Worm (Caenorhabditis elegans) whole organism, L2 larva: ENCODE data around the gene Y48B6A.5.

Experiments
- C34F6.9 ChIP-seq: fragments of 150-350 bp; optimal IDR thresholded peaks from 2 replicates; lab custom pipeline; 2014; ENCODE audit warnings: missing biosample characterization, missing genetic modification characterization
- F13H6.1 ChIP-seq: sonication (generic microtip); optimal IDR thresholded peaks from 2 replicates; lab custom pipeline; 2016; ENCODE audit warnings: missing genetic modification characterization, missing compliant biosample characterization
- R02D3.7 ChIP-seq: fragments of 150-350 bp; optimal IDR thresholded peaks from 2 replicates; lab custom pipeline; 2014; ENCODE audit warnings: missing biosample characterization, missing genetic modification characterization
- Y55F3AM.14 ChIP-seq: fragments of 200-800 bp; sonication (Bioruptor generic); optimal IDR thresholded peaks from 2 replicates; lab custom pipeline; 2018; ENCODE audit warnings: mild to moderate bottlenecking, missing genetic modification characterization, missing compliant biosample characterization
- ZK546.5 ChIP-seq: sonication (generic microtip); optimal IDR thresholded peaks from 2 replicates; lab custom pipeline; 2017; ENCODE audit warnings: missing biosample characterization, missing genetic modification characterization
- alr-1 ChIP-seq: fragments of 150-350 bp; optimal IDR thresholded peaks from 2 replicates; lab custom pipeline; 2014; ENCODE audit warnings: missing biosample characterization, missing genetic modification characterization
- aly-2 ChIP-seq: fragments of 150-350 bp; optimal IDR thresholded peaks from 2 replicates; lab custom pipeline; 2014; ENCODE audit warnings: missing biosample characterization, missing genetic modification characterization
- ama-1 ChIP-seq: fragments of 150-350 bp; optimal IDR thresholded peaks from 2 replicates; lab custom pipeline; 2018; ENCODE audit warnings: inconsistent platforms
- blmp-1 ChIP-seq: sonication (generic microtip); optimal IDR thresholded peaks from 2 replicates; lab custom pipeline; 2017; ENCODE audit warnings: missing genetic modification characterization, mild to moderate bottlenecking, missing compliant biosample characterization, antibody characterized with exemption, moderate library complexity; ENCODE audit not compliant: insufficient read depth
- ceh-16 ChIP-seq: fragments of 150-350 bp; optimal IDR thresholded peaks from 2 replicates; lab custom pipeline; 2014; ENCODE audit warnings: missing biosample characterization, missing genetic modification characterization
- ceh-82 ChIP-seq: fragments of 150-350 bp; optimal IDR thresholded peaks from 2 replicates; lab custom pipeline; 2014; ENCODE audit warnings: missing biosample characterization, missing genetic modification characterization
- crh-2 ChIP-seq: sonication (generic microtip); optimal IDR thresholded peaks from 2 replicates; lab custom pipeline; 2017; ENCODE audit warnings: missing biosample characterization, missing genetic modification characterization
- dmd-4 ChIP-seq: sonication (generic microtip); optimal IDR thresholded peaks from 2 replicates; lab custom pipeline; 2017; ENCODE audit warnings: missing biosample characterization, missing genetic modification characterization
- egl-27 ChIP-seq: sonication (generic microtip); optimal IDR thresholded peaks from 3 replicates; lab custom pipeline; 2017; ENCODE audit warnings: missing biosample characterization, missing genetic modification reagents, missing genetic modification characterization
- elt-1 ChIP-seq: fragments of 150-350 bp; optimal IDR thresholded peaks from 2 replicates; lab custom pipeline; 2014; ENCODE audit warnings: missing biosample characterization, missing genetic modification characterization
- elt-3 ChIP-seq: sonication (generic microtip); optimal IDR thresholded peaks from 2 replicates; lab custom pipeline; 2017; ENCODE audit warnings: missing biosample characterization, missing genetic modification characterization
- fos-1 ChIP-seq: fragments of 150-350 bp; optimal IDR thresholded peaks from 2 replicates; lab custom pipeline; 2014; ENCODE audit warnings: missing biosample characterization, missing genetic modification characterization
- gmeb-1 ChIP-seq: fragments of 150-350 bp; optimal IDR thresholded peaks from 2 replicates; lab custom pipeline; 2014; ENCODE audit warnings: missing biosample characterization, missing genetic modification characterization
- lin-11 ChIP-seq: fragments of 150-350 bp; sonication (generic microtip); optimal IDR thresholded peaks from 2 replicates; lab custom pipeline; 2014; ENCODE audit warnings: missing biosample characterization, missing genetic modification characterization, inconsistent platforms, mixed read lengths
- lin-13 ChIP-seq: fragments of 150-350 bp; optimal IDR thresholded peaks from 2 replicates; lab custom pipeline; 2014; ENCODE audit warnings: missing biosample characterization, missing genetic modification reagents, missing genetic modification characterization
- lin-39 ChIP-seq: fragments of 150-350 bp; optimal IDR thresholded peaks from 2 replicates; lab custom pipeline; 2014; ENCODE audit warnings: missing biosample characterization, missing genetic modification reagents, missing genetic modification characterization
- lsy-2 ChIP-seq, 2 experiments: fragments of 150-350 bp in 1 of 2; sonication (generic microtip) in 1 of 2; optimal IDR thresholded peaks; 2 replicates each; lab custom pipeline; 2014 to 2017; ENCODE audit warnings: missing biosample characterization in 2 of 2, missing genetic modification characterization in 2 of 2
- mab-5 ChIP-seq: fragments of 150-350 bp; optimal IDR thresholded peaks from 2 replicates; lab custom pipeline; 2014; ENCODE audit warnings: missing biosample characterization, missing genetic modification characterization
- mbf-1 ChIP-seq: sonication (generic microtip); optimal IDR thresholded peaks from 2 replicates; lab custom pipeline; 2017; ENCODE audit warnings: missing biosample characterization, missing genetic modification characterization
- nhr-10 ChIP-seq: sonication (generic microtip); optimal IDR thresholded peaks from 2 replicates; lab custom pipeline; 2017; ENCODE audit warnings: missing biosample characterization, missing genetic modification characterization
- nhr-11 ChIP-seq: fragments of 150-350 bp; optimal IDR thresholded peaks from 2 replicates; lab custom pipeline; 2014; ENCODE audit warnings: missing biosample characterization, missing genetic modification characterization
- nhr-12 ChIP-seq: fragments of 150-350 bp; optimal IDR thresholded peaks from 2 replicates; lab custom pipeline; 2014; ENCODE audit warnings: missing biosample characterization, missing genetic modification characterization
- nhr-129 ChIP-seq: fragments of 150-350 bp; optimal IDR thresholded peaks from 2 replicates; lab custom pipeline; 2014; ENCODE audit warnings: missing biosample characterization, missing genetic modification characterization
- nhr-21 ChIP-seq: fragments of 150-350 bp; optimal IDR thresholded peaks from 2 replicates; lab custom pipeline; 2014; ENCODE audit warnings: missing biosample characterization, missing genetic modification characterization
- nhr-23 ChIP-seq: fragments of 150-350 bp; optimal IDR thresholded peaks from 2 replicates; lab custom pipeline; 2014; ENCODE audit warnings: missing biosample characterization, missing genetic modification reagents, missing genetic modification characterization
- nhr-237 ChIP-seq: fragments of 150-350 bp; optimal IDR thresholded peaks from 2 replicates; lab custom pipeline; 2014; ENCODE audit warnings: missing biosample characterization, missing genetic modification characterization
- nhr-25 ChIP-seq: fragments of 150-350 bp; sonication (generic microtip); optimal IDR thresholded peaks from 3 replicates; lab custom pipeline; 2014; ENCODE audit warnings: missing biosample characterization, missing genetic modification characterization
- nhr-6 ChIP-seq: fragments of 150-350 bp; optimal IDR thresholded peaks from 2 replicates; lab custom pipeline; 2014; ENCODE audit warnings: missing biosample characterization, missing genetic modification characterization
- nhr-77 ChIP-seq: fragments of 150-350 bp; optimal IDR thresholded peaks from 2 replicates; lab custom pipeline; 2014; ENCODE audit warnings: missing biosample characterization, missing genetic modification characterization
- peb-1 ChIP-seq: fragments of 150-350 bp; optimal IDR thresholded peaks from 2 replicates; lab custom pipeline; 2014; ENCODE audit warnings: missing biosample characterization, missing genetic modification characterization
- sem-4 ChIP-seq: fragments of 150-350 bp; optimal IDR thresholded peaks from 2 replicates; lab custom pipeline; 2014; ENCODE audit warnings: missing biosample characterization, missing genetic modification reagents, missing genetic modification characterization
- skn-1 ChIP-seq: sonication (generic microtip); optimal IDR thresholded peaks from 2 replicates; lab custom pipeline; 2017; ENCODE audit warnings: missing biosample characterization, missing genetic modification characterization
- sma-3 ChIP-seq: sonication (generic microtip); optimal IDR thresholded peaks from 2 replicates; lab custom pipeline; 2016; ENCODE audit warnings: missing genetic modification reagents, missing genetic modification characterization, missing compliant biosample characterization
- sma-9 ChIP-seq, 2 experiments: fragments of 150-350 bp in 1 of 2; sonication (generic microtip) in 1 of 2; optimal IDR thresholded peaks; 2 replicates each; lab custom pipeline; 2014 to 2016; ENCODE audit warnings: missing genetic modification characterization in 2 of 2, mild to moderate bottlenecking in 1 of 2, missing biosample characterization in 1 of 2, missing compliant biosample characterization in 1 of 2, missing genetic modification reagents in 1 of 2, moderate library complexity in 1 of 2
- snpc-4 ChIP-seq: fragments of 150-350 bp; optimal IDR thresholded peaks from 2 replicates; lab custom pipeline; 2014; ENCODE audit warnings: missing biosample characterization, missing genetic modification characterization
- unc-39 ChIP-seq: fragments of 150-350 bp; optimal IDR thresholded peaks from 2 replicates; lab custom pipeline; 2014; ENCODE audit warnings: missing biosample characterization, missing genetic modification characterization
- unc-62 ChIP-seq: fragments of 150-350 bp; optimal IDR thresholded peaks from 2 replicates; lab custom pipeline; 2014; ENCODE audit warnings: missing biosample characterization, missing genetic modification reagents, missing genetic modification characterization
- zag-1 ChIP-seq: fragments of 150-350 bp; optimal IDR thresholded peaks from 2 replicates; lab custom pipeline; 2014; ENCODE audit warnings: missing biosample characterization, missing genetic modification characterization
- ztf-1 ChIP-seq: fragments of 200-800 bp; sonication (Bioruptor generic); conservative IDR thresholded peaks from 2 replicates; pipeline ENCODE4 v1.3.6; 2022; ENCODE audit warnings: missing genetic modification characterization, missing compliant biosample characterization
- ztf-11 ChIP-seq: sonication (generic microtip); optimal IDR thresholded peaks from 2 replicates; lab custom pipeline; 2017; ENCODE audit warnings: missing biosample characterization, missing genetic modification characterization

Gene Y48B6A.5

DNA sequence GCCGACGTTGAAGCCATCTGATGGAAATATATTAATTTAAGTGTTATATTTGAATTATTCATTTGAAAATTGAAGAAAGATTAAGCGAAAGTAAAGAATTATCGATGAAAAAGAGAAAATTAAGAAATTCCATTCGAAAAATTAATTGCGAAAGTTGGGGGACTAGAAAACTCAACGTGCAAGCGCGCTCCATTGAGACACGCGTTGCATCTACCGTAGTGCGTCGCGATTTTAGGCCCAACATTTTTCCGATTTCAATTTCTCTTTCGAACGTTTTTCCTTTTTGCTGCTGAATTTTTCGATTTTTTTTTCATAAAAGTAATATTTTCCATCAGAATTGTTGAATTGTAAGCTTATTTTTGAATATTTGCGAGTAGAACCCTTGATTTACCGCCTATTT lies 20.6 kb downstream of the Y48B6A.5 start, which contains the start of gene Y48B6A.1 (continued):
- TF ChIP-seq fos-1 (tag; lab: Kevin White, UChicago) (peak; percentile 95), C34F6.9 (peak; percentile 99), nhr-77 (tag; lab: Kevin White, UChicago) (peak; percentile 87), aly-2 (tag; lab: Kevin White, UChicago) (no peak), ceh-82 (peak; percentile 37), skn-1 (tag; lab: Kevin White, UChicago) (peak; percentile 42), ama-1 (lab: Kevin White, UChicago) (no peak), nhr-237 (tag; lab: Kevin White, UChicago) (peak; percentile 18), unc-62 (no peak), nhr-21 (tag; lab: Kevin White, UChicago) (peak; percentile 90), unc-39 (tag; lab: Kevin White, UChicago) (no peak), nhr-6 (tag; lab: Kevin White, UChicago) (peak; percentile 84), zag-1 (peak; percentile 77), R02D3.7 (tag; lab: Kevin White, UChicago) (peak; percentile 12), sem-4 (tag; lab: Kevin White, UChicago) (peak; percentile 79), F13H6.1 (peak; percentile 87), peb-1 (tag; lab: Kevin White, UChicago) (no peak), sma-9 (GFP tag; optimal IDR thresholded peaks at IDR 0.05; lab: Kevin White, UChicago) (peak; percentile 92), sma-9 (tag; optimal IDR thresholded peaks at IDR 0.05; lab: Kevin White, UChicago) (no peak), nhr-23 (no peak), lin-13 (GFP tag; lab: Kevin White, UChicago) (peak; percentile 96), nhr-25 (tag; lab: Kevin White, UChicago) (peak; percentile 93), gmeb-1 (tag; lab: Kevin White, UChicago) (peak; percentile 91)

ce11 chrII:14152274-14152673 lies 22.7 kb downstream of the Y48B6A.5 start:
- TF ChIP-seq elt-1 (tag; lab: Kevin White, UChicago): no peak
- TF ChIP-seq gmeb-1 (tag; lab: Kevin White, UChicago): no peak
- no peak for TF ChIP-seq R02D3.7 (tag; lab: Kevin White, UChicago)

- TF ChIP-seq crh-2: no peak
- no peak for TF ChIP-seq nhr-129 (tag; lab: Kevin White, UChicago)
- no peak for TF ChIP-seq skn-1 (tag; lab: Kevin White, UChicago)
- no peak for TF ChIP-seq sem-4 (tag; lab: Kevin White, UChicago)
- TF ChIP-seq aly-2 (tag; lab: Kevin White, UChicago): no peak
- no peak for TF ChIP-seq nhr-237 (tag; lab: Kevin White, UChicago)
- no peak for TF ChIP-seq nhr-6 (tag; lab: Kevin White, UChicago)
- TF ChIP-seq lsy-2 (tag; optimal IDR thresholded peaks at IDR 0.05; lab: Kevin White, UChicago): no peak
- no peak for TF ChIP-seq nhr-21 (tag; lab: Kevin White, UChicago)
- no peak for TF ChIP-seq lin-11
Measured at ce11 chrII:14150031-14150430, 25.0 kb downstream of the Y48B6A.5 start, which contains the start of gene W03H9.1. Gene W03H9.1 (minus strand): TSS chrII:14150131.

- no peak for TF ChIP-seq snpc-4
- peak; percentile 8 for TF ChIP-seq nhr-21 (tag; lab: Kevin White, UChicago)
- no peak for TF ChIP-seq dmd-4 (tag; lab: Kevin White, UChicago)
- peak; percentile 61 for TF ChIP-seq Y55F3AM.14
- TF ChIP-seq lsy-2 (tag; optimal IDR thresholded peaks at IDR 0.05; lab: Kevin White, UChicago): peak; percentile 63 to 83
- no peak for TF ChIP-seq alr-1 (tag; lab: Kevin White, UChicago)
- no peak for TF ChIP-seq ZK546.5 (tag; lab: Kevin White, UChicago)
- TF ChIP-seq aly-2 (tag; lab: Kevin White, UChicago): no peak
- TF ChIP-seq sma-3 (GFP tag; lab: Kevin White, UChicago): peak; percentile 87
- TF ChIP-seq nhr-12 (tag; lab: Kevin White, UChicago): no peak
- TF ChIP-seq nhr-11 (tag; lab: Kevin White, UChicago): no peak
- no peak for TF ChIP-seq unc-62
- no peak for TF ChIP-seq skn-1 (tag; lab: Kevin White, UChicago)
- no peak for TF ChIP-seq unc-39 (tag; lab: Kevin White, UChicago)
- TF ChIP-seq ama-1 (lab: Kevin White, UChicago): no peak
- TF ChIP-seq blmp-1 (tag; lab: Kevin White, UChicago): no peak
- TF ChIP-seq gmeb-1 (tag; lab: Kevin White, UChicago): peak; percentile 69
- peak; percentile 60 for TF ChIP-seq C34F6.9
- peak; percentile 20 for TF ChIP-seq nhr-25 (tag; lab: Kevin White, UChicago)
- TF ChIP-seq F13H6.1: peak; percentile 69
- no peak for TF ChIP-seq egl-27 (tag; lab: Kevin White, UChicago)
- no peak for TF ChIP-seq elt-3
- TF ChIP-seq ceh-16: no peak
- no peak for TF ChIP-seq fos-1 (tag; lab: Kevin White, UChicago)
- peak; percentile 12 for TF ChIP-seq nhr-6 (tag; lab: Kevin White, UChicago)
- no peak for TF ChIP-seq nhr-10 (tag; lab: Kevin White, UChicago)
- TF ChIP-seq mab-5: no peak
- TF ChIP-seq ztf-1 (GFP tag; lab: Robert Waterston, UW): no peak
- TF ChIP-seq peb-1 (tag; lab: Kevin White, UChicago): no peak
- TF ChIP-seq lin-13 (GFP tag; lab: Kevin White, UChicago): no peak
- no peak for TF ChIP-seq ztf-11 (tag; lab: Kevin White, UChicago)
- TF ChIP-seq mbf-1: no peak
- no peak for TF ChIP-seq sem-4 (tag; lab: Kevin White, UChicago)
- no peak for TF ChIP-seq lin-39 (tag; lab: Kevin White, UChicago)
- peak; percentile 58 for TF ChIP-seq nhr-129 (tag; lab: Kevin White, UChicago)
Measured at ce11 chrII:14143838-14144268, 31.1 kb downstream of the Y48B6A.5 start, which contains the start of gene W03H9.2. Gene W03H9.2 (minus strand): TSS chrII:14143869.
